Worm (Caenorhabditis elegans) whole organism, L2 larva: ENCODE results near the gene nhr-234.

Experiments
- F13H6.1 ChIP-seq: sonication (generic microtip); optimal IDR thresholded peaks from 2 replicates; lab custom pipeline; 2016; ENCODE audit warnings: missing genetic modification characterization, missing compliant biosample characterization
- ZK546.5 ChIP-seq: sonication (generic microtip); optimal IDR thresholded peaks from 2 replicates; lab custom pipeline; 2017; ENCODE audit warnings: missing biosample characterization, missing genetic modification characterization
- ama-1 ChIP-seq: fragments of 150-350 bp; optimal IDR thresholded peaks from 2 replicates; lab custom pipeline; 2018; ENCODE audit warnings: inconsistent platforms
- blmp-1 ChIP-seq: sonication (generic microtip); optimal IDR thresholded peaks from 2 replicates; lab custom pipeline; 2017; ENCODE audit warnings: missing genetic modification characterization, mild to moderate bottlenecking, missing compliant biosample characterization, antibody characterized with exemption, moderate library complexity; ENCODE audit not compliant: insufficient read depth
- egl-27 ChIP-seq: sonication (generic microtip); optimal IDR thresholded peaks from 3 replicates; lab custom pipeline; 2017; ENCODE audit warnings: missing biosample characterization, missing genetic modification reagents, missing genetic modification characterization
- elt-1 ChIP-seq: fragments of 150-350 bp; optimal IDR thresholded peaks from 2 replicates; lab custom pipeline; 2014; ENCODE audit warnings: missing biosample characterization, missing genetic modification characterization
- elt-3 ChIP-seq: sonication (generic microtip); optimal IDR thresholded peaks from 2 replicates; lab custom pipeline; 2017; ENCODE audit warnings: missing biosample characterization, missing genetic modification characterization
- nhr-12 ChIP-seq: fragments of 150-350 bp; optimal IDR thresholded peaks from 2 replicates; lab custom pipeline; 2014; ENCODE audit warnings: missing biosample characterization, missing genetic modification characterization
- nhr-237 ChIP-seq: fragments of 150-350 bp; optimal IDR thresholded peaks from 2 replicates; lab custom pipeline; 2014; ENCODE audit warnings: missing biosample characterization, missing genetic modification characterization
- skn-1 ChIP-seq: sonication (generic microtip); optimal IDR thresholded peaks from 2 replicates; lab custom pipeline; 2017; ENCODE audit warnings: missing biosample characterization, missing genetic modification characterization
- unc-39 ChIP-seq: fragments of 150-350 bp; optimal IDR thresholded peaks from 2 replicates; lab custom pipeline; 2014; ENCODE audit warnings: missing biosample characterization, missing genetic modification characterization
- unc-55 ChIP-seq: fragments of 150-350 bp; sonication (generic microtip); optimal IDR thresholded peaks from 3 replicates; lab custom pipeline; 2014; ENCODE audit warnings: missing biosample characterization, missing genetic modification reagents, missing genetic modification characterization

- TF ChIP-seq ZK546.5 (tag; lab: Kevin White, UChicago), result no peak
- TF ChIP-seq blmp-1, result no peak
- TF ChIP-seq unc-55 (GFP tag; lab: Kevin White, UChicago), result no peak
- TF ChIP-seq ama-1, result no peak
- no peak for TF ChIP-seq egl-27
- TF ChIP-seq nhr-237 (tag; lab: Kevin White, UChicago), result no peak
- TF ChIP-seq F13H6.1 (tag; lab: Kevin White, UChicago), result no peak
- no peak for TF ChIP-seq skn-1 (tag; lab: Kevin White, UChicago)
- no peak for TF ChIP-seq elt-3 (tag; lab: Kevin White, UChicago)
- TF ChIP-seq nhr-12 (tag; lab: Kevin White, UChicago), result no peak
- no peak for TF ChIP-seq unc-39 (tag; lab: Kevin White, UChicago)
- no peak for TF ChIP-seq elt-1
These were observed 36.8 kb downstream of the nhr-234 start for ce11 chrII:12673311-12673710.
